Fruit fly (Drosophila melanogaster): ENCODE data around the gene RYa-R.

Gene RYa-R

dm6 chr3R:26952200-26952856 lies 44.5 kb upstream of the RYa-R start (continued):
- TF ChIP-seq mam (GFP tag; optimal IDR thresholded peaks at IDR 0.05) (peak; percentile 59), CG10366 (GFP tag; IDR thresholded peaks at IDR 0.05) (no peak), CG18599 (GFP tag; optimal IDR thresholded peaks at IDR 0.05) (peak; percentile 73), CG4854 (GFP tag; optimal IDR thresholded peaks at IDR 0.05) (peak; percentile 7), CG3995 (GFP tag; optimal IDR thresholded peaks at IDR 0.05) (peak; percentile 7), Med (GFP tag) (peak; percentile 91), CG17568 (GFP tag; optimal IDR thresholded peaks at IDR 0.05) (peak; percentile 32), CG7556 (GFP tag; optimal IDR thresholded peaks at IDR 0.05) (peak; percentile 25), Rfx (GFP tag; IDR thresholded peaks at IDR 0.05) (peak; percentile 41; the same call in 1 of the 2 replicates), abd-A (tag; optimal IDR thresholded peaks at IDR 0.05) (peak; percentile 51), cwo (GFP tag; optimal IDR thresholded peaks at IDR 0.05) (peak; percentile 74), chn (GFP tag; optimal IDR thresholded peaks at IDR 0.05) (peak; percentile 24), CG9609 (GFP tag; optimal IDR thresholded peaks at IDR 0.05) (no peak), CG34376 (GFP tag; optimal IDR thresholded peaks at IDR 0.05) (peak; percentile 90), CG2120 (GFP tag; optimal IDR thresholded peaks at IDR 0.05) (peak; percentile 78), CG15514 (GFP tag; optimal IDR thresholded peaks at IDR 0.05) (peak; percentile 33), Dip3 (GFP tag; optimal IDR thresholded peaks at IDR 0.05) (no peak), Deaf1 (tag; optimal IDR thresholded peaks at IDR 0.05) (no peak), Atf-2 (GFP tag; optimal IDR thresholded peaks at IDR 0.05) (peak; percentile 4), CG7839 (tag; optimal IDR thresholded peaks at IDR 0.05) (peak; percentile 46), B-H2 (GFP tag; optimal IDR thresholded peaks at IDR 0.05) (no peak), CG30403 (GFP tag; optimal IDR thresholded peaks at IDR 0.05) (peak; percentile 45), gsb (GFP tag; IDR thresholded peaks at IDR 0.05) (no peak), CG10274 (GFP tag; optimal IDR thresholded peaks at IDR 0.05) (peak; percentile 97), CG1792 (GFP tag; optimal IDR thresholded peaks at IDR 0.05) (peak; percentile 2), Hmx (GFP tag; optimal IDR thresholded peaks at IDR 0.05) (no peak), Meics (GFP tag; optimal IDR thresholded peaks at IDR 0.05) (peak; percentile 63), Neu2 (GFP tag; optimal IDR thresholded peaks at IDR 0.05; ENCODE audit: borderline replicate concordance) (no peak), CG7987 (GFP tag; optimal IDR thresholded peaks at IDR 0.05) (peak; percentile 20), p53 (GFP tag; optimal IDR thresholded peaks at IDR 0.05) (no peak), Chrac-16 (GFP tag; optimal IDR thresholded peaks at IDR 0.05) (peak; percentile 6), lab (GFP tag; optimal IDR thresholded peaks at IDR 0.05) (peak; percentile 63), Doc2 (GFP tag; IDR thresholded peaks at IDR 0.05) (no peak), psq (GFP tag; optimal IDR thresholded peaks at IDR 0.05) (no peak), zfh2 (GFP tag; optimal IDR thresholded peaks at IDR 0.05) (peak; percentile 30), Sry-β (GFP tag; optimal IDR thresholded peaks at IDR 0.05) (no peak), dmrt99B (tag; optimal IDR thresholded peaks at IDR 0.05) (peak; percentile 13), Hsf (GFP tag; optimal IDR thresholded peaks at IDR 0.05) (peak; percentile 13), row (GFP tag; IDR thresholded peaks at IDR 0.05) (peak; percentile 53; the same call in 2 of the 3 replicates), gcm (GFP tag; optimal IDR thresholded peaks at IDR 0.05) (no peak), CG12769 (tag; optimal IDR thresholded peaks at IDR 0.05) (peak; percentile 11), ems (GFP tag; optimal IDR thresholded peaks at IDR 0.05) (no peak), CG12659 (GFP tag; optimal IDR thresholded peaks at IDR 0.05) (peak; percentile 17), fd64A (GFP tag; optimal IDR thresholded peaks at IDR 0.05) (no peak), CG4328 (GFP tag; optimal IDR thresholded peaks at IDR 0.05) (no peak), CG11085 (GFP tag; IDR thresholded peaks at IDR 0.05) (no peak), dysf (GFP tag; IDR thresholded peaks at IDR 0.05) (no peak), CG1233 (GFP tag; optimal IDR thresholded peaks at IDR 0.05) (no peak), chm (GFP tag; IDR thresholded peaks at IDR 0.05) (no peak), D19B (GFP tag; optimal IDR thresholded peaks at IDR 0.05) (peak; percentile 92)

Data from whole organism, embryonic.